Fruit fly (Drosophila melanogaster) whole organism, embryonic: ENCODE measurements around the gene CG31275.

ENCODE experiments used
- CG10209 ChIP-seq: fragments of 200-800 bp; sonication (Bioruptor generic); optimal IDR thresholded peaks from 3 replicates; lab custom pipeline; 2017; ENCODE audit warnings: missing biosample characterization, mild to moderate bottlenecking, missing genetic modification characterization, missing genetic modification reagents
- CG10267 ChIP-seq: fragments of 200-800 bp; sonication (Bioruptor generic); optimal IDR thresholded peaks from 2 replicates; lab custom pipeline; 2018; ENCODE audit warnings: missing biosample characterization, mild to moderate bottlenecking, missing genetic modification characterization, moderate library complexity
- CG12659 ChIP-seq: fragments of 200-800 bp; sonication (Bioruptor generic); optimal IDR thresholded peaks from 3 replicates; lab custom pipeline; 2017; ENCODE audit warnings: mild to moderate bottlenecking, missing biosample characterization, missing genetic modification reagents, missing genetic modification characterization
- CG14050 ChIP-seq: fragments of 200-800 bp; sonication (Bioruptor generic); IDR thresholded peaks from 3 replicates; pipeline ENCODE4 v1.3.6; 2022; ENCODE audit warnings: missing biosample characterization, missing genetic modification characterization
- CG15073 ChIP-seq: fragments of 200-800 bp; sonication (Bioruptor generic); optimal IDR thresholded peaks from 2 replicates; lab custom pipeline; 2016; ENCODE audit warnings: missing biosample characterization, missing genetic modification characterization
- CG16815 ChIP-seq: fragments of 200-800 bp; sonication (Bioruptor generic); optimal IDR thresholded peaks from 3 replicates; lab custom pipeline; 2017; ENCODE audit warnings: missing biosample characterization, mild to moderate bottlenecking, missing genetic modification characterization
- CG1792 ChIP-seq: fragments of 200-800 bp; sonication (Bioruptor generic); optimal IDR thresholded peaks from 2 replicates; lab custom pipeline; 2016; ENCODE audit warnings: missing biosample characterization, missing genetic modification characterization
- CG2120 ChIP-seq: fragments of 200-800 bp; sonication (Bioruptor generic); optimal IDR thresholded peaks from 3 replicates; lab custom pipeline; 2016; ENCODE audit warnings: missing biosample characterization, missing genetic modification characterization
- CG42726 ChIP-seq: fragments of 200-800 bp; sonication (Bioruptor generic); IDR thresholded peaks from 2 replicates; pipeline ENCODE4 v1.3.6; 2022; ENCODE audit warnings: missing biosample characterization, missing genetic modification characterization; ENCODE audit not compliant: partially characterized antibody
- CG4617 ChIP-seq: fragments of 200-800 bp; sonication (Bioruptor generic); optimal IDR thresholded peaks from 3 replicates; lab custom pipeline; 2016; ENCODE audit warnings: missing biosample characterization, missing genetic modification characterization, borderline replicate concordance
- CG4854 ChIP-seq: fragments of 200-800 bp; sonication (Bioruptor generic); optimal IDR thresholded peaks from 2 replicates; lab custom pipeline; 2016; ENCODE audit warnings: missing biosample characterization, missing genetic modification characterization, inconsistent platforms
- CG5953 ChIP-seq: fragments of 200-800 bp; sonication (Bioruptor generic); IDR thresholded peaks from 2 replicates; pipeline ENCODE4 v1.3.6; 2022; ENCODE audit warnings: missing biosample characterization, missing genetic modification characterization
- CG6683 ChIP-seq: fragments of 200-800 bp; sonication (Bioruptor generic); optimal IDR thresholded peaks from 2 replicates; lab custom pipeline; 2017; ENCODE audit warnings: missing biosample characterization, mild to moderate bottlenecking, missing genetic modification characterization, missing genetic modification reagents
- CG7839 ChIP-seq: fragments of 200-800 bp; sonication (Bioruptor generic); optimal IDR thresholded peaks from 3 replicates; lab custom pipeline; 2018; ENCODE audit warnings: missing biosample characterization, mild to moderate bottlenecking, missing genetic modification characterization, moderate library complexity
- CG8924 ChIP-seq: fragments of 200-800 bp; optimal IDR thresholded peaks from 3 replicates; lab custom pipeline; 2019; ENCODE audit warnings: missing biosample characterization, mild to moderate bottlenecking, missing genetic modification characterization, moderate library complexity
- CG9609 ChIP-seq: fragments of 200-800 bp; sonication (Bioruptor generic); optimal IDR thresholded peaks from 3 replicates; lab custom pipeline; 2016; ENCODE audit warnings: missing biosample characterization, missing genetic modification characterization
- CG9727 ChIP-seq: fragments of 200-800 bp; sonication (Bioruptor generic); optimal IDR thresholded peaks from 3 replicates; lab custom pipeline; 2017; ENCODE audit warnings: missing biosample characterization, mild to moderate bottlenecking, missing genetic modification characterization
- CkIIα-i1 ChIP-seq: fragments of 200-800 bp; sonication (Bioruptor generic); IDR thresholded peaks from 2 replicates; pipeline ENCODE4 v1.3.6; 2022; ENCODE audit warnings: missing biosample characterization, missing genetic modification characterization
- Dip3 ChIP-seq: fragments of 200-800 bp; sonication (Bioruptor generic); optimal IDR thresholded peaks from 3 replicates; lab custom pipeline; 2016; ENCODE audit warnings: missing biosample characterization, missing genetic modification characterization
- Elba2 ChIP-seq: fragments of 200-800 bp; sonication (Bioruptor generic); optimal IDR thresholded peaks from 3 replicates; lab custom pipeline; 2016; ENCODE audit warnings: missing biosample characterization, missing genetic modification characterization
- Kr ChIP-seq: fragments of 200-800 bp; sonication (Bioruptor generic); optimal IDR thresholded peaks from 2 replicates; lab custom pipeline; 2017; ENCODE audit warnings: missing biosample characterization, mild to moderate bottlenecking, missing genetic modification characterization
- Lhr ChIP-seq: fragments of 200-800 bp; sonication (Bioruptor generic); optimal IDR thresholded peaks from 3 replicates; lab custom pipeline; 2017; ENCODE audit warnings: mild to moderate bottlenecking, missing biosample characterization, missing genetic modification reagents, missing genetic modification characterization
- Mes4 ChIP-seq: fragments of 200-800 bp; sonication (Bioruptor generic); optimal IDR thresholded peaks from 2 replicates; lab custom pipeline; 2016; ENCODE audit warnings: missing biosample characterization, missing genetic modification characterization
- NfI ChIP-seq: fragments of 200-800 bp; sonication (Bioruptor generic); optimal IDR thresholded peaks from 3 replicates; lab custom pipeline; 2018; ENCODE audit warnings: missing biosample characterization, mild to moderate bottlenecking, missing genetic modification characterization, moderate library complexity
- Ptx1 ChIP-seq: fragments of 200-800 bp; sonication (Bioruptor generic); IDR thresholded peaks from 2 replicates; pipeline ENCODE4 v1.3.6; 2022; ENCODE audit warnings: missing biosample characterization, missing genetic modification characterization
- Rfx ChIP-seq: fragments of 200-800 bp; sonication (Bioruptor generic); IDR thresholded peaks from 2 replicates; pipeline ENCODE4 v1.3.6; 2022; ENCODE audit warnings: missing biosample characterization, missing genetic modification characterization
- Sry-β ChIP-seq: fragments of 200-800 bp; sonication (Bioruptor generic); optimal IDR thresholded peaks from 2 replicates; lab custom pipeline; 2018; ENCODE audit warnings: missing biosample characterization, mild to moderate bottlenecking, missing genetic modification characterization, moderate library complexity
- Sry-δ ChIP-seq: fragments of 200-800 bp; sonication (Bioruptor generic); optimal IDR thresholded peaks from 2 replicates; lab custom pipeline; 2016; ENCODE audit warnings: missing biosample characterization, missing genetic modification characterization
- Xbp1 ChIP-seq: fragments of 200-800 bp; sonication (Bioruptor generic); optimal IDR thresholded peaks from 3 replicates; lab custom pipeline; 2016; ENCODE audit warnings: missing biosample characterization, mild to moderate bottlenecking, missing genetic modification characterization
- Xrp1 ChIP-seq: fragments of 200-800 bp; sonication (Bioruptor generic); IDR thresholded peaks from 2 replicates; pipeline ENCODE4 v1.3.6; 2022; ENCODE audit warnings: missing biosample characterization, missing genetic modification characterization
- aop ChIP-seq: fragments of 200-800 bp; sonication (Bioruptor generic); IDR thresholded peaks from 2 replicates; pipeline ENCODE4 v1.3.6; 2022; ENCODE audit warnings: missing biosample characterization, missing genetic modification characterization
- ap ChIP-seq: fragments of 200-800 bp; sonication (Bioruptor generic); IDR thresholded peaks from 2 replicates; pipeline ENCODE4 v1.3.6; 2022; ENCODE audit warnings: missing biosample characterization, missing genetic modification characterization
- az2 ChIP-seq: fragments of 200-800 bp; sonication (Bioruptor generic); optimal IDR thresholded peaks from 3 replicates; lab custom pipeline; 2016; ENCODE audit warnings: missing biosample characterization, missing genetic modification characterization
- br ChIP-seq: fragments of >200 bp; optimal IDR thresholded peaks from 2 replicates; lab custom pipeline; 2017
- crol ChIP-seq: fragments of 200-800 bp; sonication (Bioruptor generic); IDR thresholded peaks from 2 replicates; pipeline ENCODE4 v1.3.6; 2022; ENCODE audit warnings: missing biosample characterization, missing genetic modification characterization
- dmrt99B ChIP-seq: fragments of 200-800 bp; sonication (Bioruptor generic); optimal IDR thresholded peaks from 2 replicates; lab custom pipeline; 2018; ENCODE audit warnings: missing biosample characterization, mild to moderate bottlenecking, missing genetic modification characterization, moderate library complexity
- dysf ChIP-seq: fragments of 200-800 bp; sonication (Bioruptor generic); IDR thresholded peaks from 3 replicates; pipeline ENCODE4 v1.3.6; 2022; ENCODE audit warnings: missing biosample characterization, missing genetic modification characterization
- en ChIP-seq: fragments of 200-800 bp; sonication (Bioruptor generic); optimal IDR thresholded peaks from 2 replicates; lab custom pipeline; 2016; ENCODE audit warnings: missing biosample characterization, missing genetic modification characterization
- gfzf ChIP-seq: fragments of 200-800 bp; sonication (Bioruptor generic); optimal IDR thresholded peaks from 2 replicates; lab custom pipeline; 2016; ENCODE audit warnings: missing biosample characterization, mild to moderate bottlenecking, missing genetic modification characterization, moderate library complexity
- lab ChIP-seq: fragments of 200-800 bp; sonication (Bioruptor generic); optimal IDR thresholded peaks from 3 replicates; lab custom pipeline; 2017; ENCODE audit warnings: missing biosample characterization, missing genetic modification characterization, mild to moderate bottlenecking, moderate library complexity, missing genetic modification reagents
- lilli ChIP-seq: fragments of 200-800 bp; sonication (Bioruptor generic); optimal IDR thresholded peaks from 3 replicates; lab custom pipeline; 2016; ENCODE audit warnings: missing biosample characterization, missing genetic modification characterization
- lmd ChIP-seq: fragments of 200-800 bp; sonication (Bioruptor generic); IDR thresholded peaks from 2 replicates; pipeline ENCODE4 v1.3.6; 2022; ENCODE audit warnings: missing biosample characterization, missing genetic modification characterization
- nerfin-1 ChIP-seq: fragments of 200-800 bp; sonication (Bioruptor generic); optimal IDR thresholded peaks from 3 replicates; lab custom pipeline; 2019; ENCODE audit warnings: missing biosample characterization, mild to moderate bottlenecking, missing genetic modification characterization, moderate library complexity
- otp ChIP-seq: fragments of 200-800 bp; sonication (Bioruptor generic); IDR thresholded peaks from 3 replicates; pipeline ENCODE4, ENCODE4 v1.3.6; 2022; ENCODE audit warnings: missing biosample characterization, missing genetic modification characterization
- pros ChIP-seq: fragments of 200-800 bp; sonication (Bioruptor generic); optimal IDR thresholded peaks from 3 replicates; lab custom pipeline; 2019; ENCODE audit warnings: missing biosample characterization, mild to moderate bottlenecking, missing genetic modification characterization, moderate library complexity
- pzg ChIP-seq: fragments of 200-800 bp; sonication (Bioruptor generic); optimal IDR thresholded peaks from 3 replicates; lab custom pipeline; 2018; ENCODE audit warnings: missing biosample characterization, mild to moderate bottlenecking, missing genetic modification characterization, moderate library complexity
- schlank ChIP-seq: fragments of 200-800 bp; sonication (Bioruptor generic); optimal IDR thresholded peaks from 2 replicates; lab custom pipeline; 2018; ENCODE audit warnings: missing biosample characterization, mild to moderate bottlenecking, missing genetic modification characterization
- sd ChIP-seq: fragments of 200-800 bp; sonication (Bioruptor generic); optimal IDR thresholded peaks from 3 replicates; lab custom pipeline; 2018; ENCODE audit warnings: missing biosample characterization, mild to moderate bottlenecking, missing genetic modification characterization, moderate library complexity
- trem ChIP-seq: fragments of 200-800 bp; optimal IDR thresholded peaks from 3 replicates; lab custom pipeline; 2019; ENCODE audit warnings: missing biosample characterization, mild to moderate bottlenecking, missing genetic modification characterization, moderate library complexity
- tup ChIP-seq: fragments of 200-800 bp; sonication (Bioruptor generic); optimal IDR thresholded peaks from 2 replicates; lab custom pipeline; 2016; ENCODE audit warnings: missing biosample characterization, mild to moderate bottlenecking, missing genetic modification characterization, moderate library complexity
- wdn ChIP-seq: fragments of 200-800 bp; sonication (Bioruptor generic); IDR thresholded peaks from 2 replicates; pipeline ENCODE4 v1.3.6; 2022; ENCODE audit warnings: missing biosample characterization, missing genetic modification characterization
- z ChIP-seq: fragments of 200-800 bp; sonication (Bioruptor generic); IDR thresholded peaks from 3 replicates; pipeline ENCODE4 v1.3.6; 2022; ENCODE audit warnings: missing biosample characterization, missing genetic modification characterization

Gene CG31275

dm6 chr3R:16769404-16769803 is 18.3 kb upstream of the CG31275 start (continued):
- TF ChIP-seq az2 (GFP tag; lab: Kevin White, UChicago): peak; percentile 62
- TF ChIP-seq Sry-δ (GFP tag; lab: Kevin White, UChicago): no peak
- TF ChIP-seq CkIIα-i1 (GFP tag; lab: Robert Waterston, UW): no peak
- TF ChIP-seq crol (GFP tag; lab: Robert Waterston, UW): no peak
- TF ChIP-seq Elba2: no peak
- TF ChIP-seq CG9609 (GFP tag; lab: Kevin White, UChicago): no peak
- TF ChIP-seq otp (GFP tag; lab: Robert Waterston, UW): peak; percentile 63; the same call in 1 of the 3 replicates
- peak; percentile 46; the same call in 2 of the 3 replicates for TF ChIP-seq dysf
- no peak for TF ChIP-seq pros
- TF ChIP-seq gfzf (GFP tag; lab: Kevin White, UChicago): no peak
- peak; percentile 12 for TF ChIP-seq CG1792
- TF ChIP-seq nerfin-1 (tag; lab: Kevin White, UChicago): peak; percentile 52
- peak; percentile 23; the same call in 1 of the 2 replicates for TF ChIP-seq CG5953
- TF ChIP-seq CG16815 (GFP tag; lab: Kevin White, UChicago): no peak
- TF ChIP-seq schlank: no peak
- no peak for TF ChIP-seq z
- TF ChIP-seq CG6683: no peak
- TF ChIP-seq CG2120: peak; percentile 22
- TF ChIP-seq pzg: no peak
- peak; percentile 58 for TF ChIP-seq CG14050
- TF ChIP-seq Xbp1 (GFP tag; lab: Kevin White, UChicago): peak; percentile 55
- peak; percentile 73 for TF ChIP-seq dmrt99B (tag; lab: Kevin White, UChicago)
- no peak for TF ChIP-seq Rfx (GFP tag; lab: Robert Waterston, UW)
- TF ChIP-seq CG10209: peak; percentile 44
- no peak for TF ChIP-seq wdn (GFP tag; lab: Robert Waterston, UW)
- no peak for TF ChIP-seq Sry-β (GFP tag; lab: Kevin White, UChicago)
- TF ChIP-seq CG4854 (GFP tag; lab: Kevin White, UChicago): no peak
- TF ChIP-seq aop (GFP tag; lab: Robert Waterston, UW): no peak
- peak; percentile 56 for TF ChIP-seq Ptx1 (GFP tag; lab: Robert Waterston, UW)
- TF ChIP-seq NfI (GFP tag; lab: Kevin White, UChicago): peak; percentile 25
- peak; percentile 31 for TF ChIP-seq CG10267 (tag; lab: Kevin White, UChicago)
- no peak for TF ChIP-seq Dip3 (GFP tag; lab: Kevin White, UChicago)
- no peak for TF ChIP-seq trem
- TF ChIP-seq CG9727 (GFP tag; lab: Kevin White, UChicago): peak; percentile 47
- peak; percentile 21 for TF ChIP-seq CG12659
- TF ChIP-seq CG42726 (GFP tag; lab: Robert Waterston, UW): no peak
- no peak for TF ChIP-seq en (GFP tag; lab: Kevin White, UChicago)
- TF ChIP-seq br (lab: Kevin White, UChicago): no peak
- peak; percentile 60 for TF ChIP-seq Xrp1 (GFP tag; lab: Robert Waterston, UW)
- peak; percentile 46 for TF ChIP-seq lab
- TF ChIP-seq CG8924: peak; percentile 29
- TF ChIP-seq tup: no peak
- peak; percentile 15 for TF ChIP-seq lilli (GFP tag; lab: Kevin White, UChicago)
- TF ChIP-seq sd (tag; lab: Kevin White, UChicago): no peak
- TF ChIP-seq CG4617 (GFP tag; lab: Kevin White, UChicago): no peak
- TF ChIP-seq Lhr: peak; percentile 4
- TF ChIP-seq ap (GFP tag; lab: Robert Waterston, UW): peak; percentile 53; the same call in 1 of the 2 replicates
- peak; percentile 35 for TF ChIP-seq Mes4
- TF ChIP-seq CG7839: peak; percentile 59
- no peak for TF ChIP-seq Kr (GFP tag; lab: Kevin White, UChicago)
- peak; percentile 21; the same call in 1 of the 2 replicates for TF ChIP-seq lmd
- TF ChIP-seq CG15073 (GFP tag; lab: Kevin White, UChicago): no peak
